Worm (Caenorhabditis elegans) whole organism, L3 larva: ENCODE data around the gene flp-27.

Experiments
- ama-1 ChIP-seq: fragments of 150-350 bp; optimal IDR thresholded peaks from 2 replicates; lab custom pipeline; 2018
- ceh-82 ChIP-seq: fragments of 150-350 bp; optimal IDR thresholded peaks from 2 replicates; lab custom pipeline; 2014; ENCODE audit warnings: missing biosample characterization, missing genetic modification characterization
- daf-12 ChIP-seq: fragments of 150-350 bp; optimal IDR thresholded peaks from 2 replicates; lab custom pipeline; 2014; ENCODE audit warnings: missing biosample characterization, missing genetic modification reagents, missing genetic modification characterization
- egl-5 ChIP-seq: fragments of 150-350 bp; optimal IDR thresholded peaks from 2 replicates; lab custom pipeline; 2017; ENCODE audit warnings: missing biosample characterization, missing genetic modification reagents, missing genetic modification characterization, inconsistent platforms
- elt-3 ChIP-seq, 3 experiments: fragments of 150-350 bp in 1 of 3; sonication (generic microtip) in 2 of 3; optimal IDR thresholded peaks; 2 replicates in 2 of 3; 4 replicates in 1 of 3; lab custom pipeline; 2014 to 2017; ENCODE audit warnings: missing biosample characterization in 3 of 3, missing genetic modification characterization in 3 of 3
- fkh-10 ChIP-seq: sonication (generic microtip); optimal IDR thresholded peaks from 2 replicates; lab custom pipeline; 2017; ENCODE audit warnings: missing biosample characterization, missing genetic modification reagents, missing genetic modification characterization
- hmg-11 ChIP-seq: sonication (generic microtip); optimal IDR thresholded peaks from 2 replicates; lab custom pipeline; 2016; ENCODE audit warnings: missing genetic modification characterization, missing compliant biosample characterization
- mdl-1 ChIP-seq: fragments of 150-350 bp; optimal IDR thresholded peaks from 2 replicates; lab custom pipeline; 2014; ENCODE audit warnings: missing biosample characterization, missing genetic modification characterization
- nhr-77 ChIP-seq: fragments of 150-350 bp; optimal IDR thresholded peaks from 2 replicates; lab custom pipeline; 2014; ENCODE audit warnings: missing biosample characterization, missing genetic modification characterization
- sea-2 ChIP-seq: fragments of 150-350 bp; sonication (generic microtip); optimal IDR thresholded peaks from 4 replicates; lab custom pipeline; 2014; ENCODE audit warnings: missing biosample characterization, missing genetic modification reagents, missing genetic modification characterization
- tbx-2 ChIP-seq: sonication (generic microtip); optimal IDR thresholded peaks from 2 replicates; lab custom pipeline; 2016; ENCODE audit warnings: mild to moderate bottlenecking, missing genetic modification characterization, missing compliant biosample characterization

- TF ChIP-seq ceh-82 (no peak), mdl-1 (tag; lab: Kevin White, UChicago) (no peak), daf-12 (tag; lab: Kevin White, UChicago) (no peak), egl-5 (tag; lab: Kevin White, UChicago) (no peak), hmg-11 (tag; lab: Kevin White, UChicago) (peak; percentile 66), fkh-10 (GFP tag; lab: Kevin White, UChicago) (peak; percentile 89), tbx-2 (tag; lab: Kevin White, UChicago) (peak; percentile 42), nhr-77 (tag; lab: Kevin White, UChicago) (no peak), sea-2 (GFP tag; lab: Kevin White, UChicago) (no peak), elt-3 (tag; optimal IDR thresholded peaks at IDR 0.05; lab: Kevin White, UChicago) (no peak), ama-1 (lab: Kevin White, UChicago) (no peak)
Measured at ce11 chrII:5725094-5725493, 44.3 kb downstream of the flp-27 start.
